Fruit fly (Drosophila melanogaster): Measurements from ENCODE around the gene eRF3.

eRF3 gene

dm6 chr2L:12463037-12463436 lies 28.8 kb downstream of the eRF3 start (continued):
- TF ChIP-seq Ptx1 (GFP tag; IDR thresholded peaks at IDR 0.05) = 0 out of 2 replicates have a peak, but pooled peaks have one; percentile 33
- TF ChIP-seq chinmo (GFP tag; IDR thresholded peaks at IDR 0.05; ENCODE audit: partially characterized antibody) = 0 out of 4 replicates have a peak, but pooled peaks have one; percentile 68
- TF ChIP-seq vvl (GFP tag; IDR thresholded peaks at IDR 0.05) = peak; percentile 57
- peak; percentile 27 for TF ChIP-seq Sox102F (GFP tag; optimal IDR thresholded peaks at IDR 0.05)
- TF ChIP-seq cwo (GFP tag; optimal IDR thresholded peaks at IDR 0.05) = peak; percentile 48
- peak; percentile 26 for TF ChIP-seq Blimp-1 (GFP tag; optimal IDR thresholded peaks at IDR 0.05)
- TF ChIP-seq CG12299 (tag; optimal IDR thresholded peaks at IDR 0.05) = peak; percentile 4
- peak; percentile 19 for TF ChIP-seq unpg (GFP tag; optimal IDR thresholded peaks at IDR 0.05)
- peak; percentile 7 for TF ChIP-seq CG5180 (GFP tag; optimal IDR thresholded peaks at IDR 0.05)
- no peak for TF ChIP-seq Jarid2 (GFP tag; optimal IDR thresholded peaks at IDR 0.05)
- peak; percentile 27 for TF ChIP-seq Hmr (GFP tag; optimal IDR thresholded peaks at IDR 0.05)
- TF ChIP-seq CG8281 (tag; optimal IDR thresholded peaks at IDR 0.05) = peak; percentile 6
- peak; percentile 71 for TF ChIP-seq CG17568 (GFP tag; optimal IDR thresholded peaks at IDR 0.05)
- no peak for TF ChIP-seq NC2β (GFP tag; optimal IDR thresholded peaks at IDR 0.05)
- peak; percentile 18 for TF ChIP-seq az2 (GFP tag; optimal IDR thresholded peaks at IDR 0.05)
- TF ChIP-seq CG4854 (GFP tag; optimal IDR thresholded peaks at IDR 0.05) = no peak
- no peak for TF ChIP-seq btn (GFP tag; optimal IDR thresholded peaks at IDR 0.05)
- TF ChIP-seq ATbp (GFP tag; optimal IDR thresholded peaks at IDR 0.05) = peak; percentile 65
- TF ChIP-seq al (GFP tag; IDR thresholded peaks at IDR 0.05) = no peak
- peak; percentile 17 for TF ChIP-seq CG17385 (GFP tag; optimal IDR thresholded peaks at IDR 0.05)
- peak; percentile 10 for TF ChIP-seq org-1 (GFP tag; optimal IDR thresholded peaks at IDR 0.05)

- TF ChIP-seq CG2199 (GFP tag; IDR thresholded peaks at IDR 0.05) = no peak
- no peak for TF ChIP-seq wor (GFP tag; IDR thresholded peaks at IDR 0.05)
- no peak for TF ChIP-seq trh (GFP tag; optimal IDR thresholded peaks at IDR 0.05)
- TF ChIP-seq sqz (GFP tag; optimal IDR thresholded peaks at IDR 0.05) = no peak
- TF ChIP-seq CG2889 (GFP tag; IDR thresholded peaks at IDR 0.05) = peak; percentile 55; the same call in 1 of the 3 replicates
- TF ChIP-seq CG3995 (GFP tag; optimal IDR thresholded peaks at IDR 0.05) = no peak
- TF ChIP-seq ara (GFP tag; IDR thresholded peaks at IDR 0.05) = no peak
- TF ChIP-seq CG6791 (GFP tag; IDR thresholded peaks at IDR 0.05; ENCODE audit: partially characterized antibody) = no peak
- TF ChIP-seq CG33557 (GFP tag; optimal IDR thresholded peaks at IDR 0.05) = no peak
- no peak for TF ChIP-seq CG16779 (GFP tag; IDR thresholded peaks at IDR 0.05)
- no peak for TF ChIP-seq CG11398 (GFP tag; optimal IDR thresholded peaks at IDR 0.05)
- no peak for TF ChIP-seq H2.0 (GFP tag; IDR thresholded peaks at IDR 0.05)
- no peak for TF ChIP-seq CG13775 (GFP tag; optimal IDR thresholded peaks at IDR 0.05)
- TF ChIP-seq HmgZ (tag; optimal IDR thresholded peaks at IDR 0.05) = no peak
- TF ChIP-seq bab2 (GFP tag; optimal IDR thresholded peaks at IDR 0.05) = no peak
- TF ChIP-seq CG15696 (tag; optimal IDR thresholded peaks at IDR 0.05) = no peak
- no peak for TF ChIP-seq TFAM (GFP tag; optimal IDR thresholded peaks at IDR 0.05)
- TF ChIP-seq CG16813 (GFP tag; IDR thresholded peaks at IDR 0.05; ENCODE audit: partially characterized antibody) = no peak
- no peak for TF ChIP-seq CG42726 (GFP tag; IDR thresholded peaks at IDR 0.05; ENCODE audit: partially characterized antibody)
- no peak for TF ChIP-seq pan (optimal IDR thresholded peaks at IDR 0.05)
- peak in 1 of 2 experiments; percentile 32 for TF ChIP-seq pan (GFP tag; optimal IDR thresholded peaks at IDR 0.05 in 1 of 2, IDR thresholded peaks at IDR 0.05 in 1 of 2)
- peak; percentile 33 for TF ChIP-seq CG2678 (tag; optimal IDR thresholded peaks at IDR 0.05)
- no peak for TF ChIP-seq lbe (GFP tag; optimal IDR thresholded peaks at IDR 0.05)
- TF ChIP-seq sna (GFP tag; IDR thresholded peaks at IDR 0.05; ENCODE audit: partially characterized antibody) = no peak
- no peak for TF ChIP-seq CG14860 (GFP tag; IDR thresholded peaks at IDR 0.05; ENCODE audit: partially characterized antibody)
- TF ChIP-seq hth (optimal IDR thresholded peaks at IDR 0.05) = no peak
- no peak for TF ChIP-seq Poxn (GFP tag; IDR thresholded peaks at IDR 0.05)
- no peak for TF ChIP-seq phol (tag; optimal IDR thresholded peaks at IDR 0.05)
- TF ChIP-seq bigmax (GFP tag; optimal IDR thresholded peaks at IDR 0.05) = no peak
- peak; percentile 18 for TF ChIP-seq grn (GFP tag; optimal IDR thresholded peaks at IDR 0.05)
These were observed 29.8 kb downstream of the eRF3 start for dm6 chr2L:12464065-12464464.

Measured in whole organism, embryonic.